Worm (Caenorhabditis elegans) whole organism, mixed stage, embryonic: Measurements from ENCODE around the gene B0222.15.

ENCODE experiments used
- M03D4.4 ChIP-seq: sonication (generic microtip); optimal IDR thresholded peaks from 2 replicates; lab custom pipeline; 2017; ENCODE audit warnings: mild to moderate bottlenecking, missing genetic modification characterization, missing compliant biosample characterization
- bed-3 ChIP-seq: fragments of 200-800 bp; sonication (Bioruptor generic); optimal IDR thresholded peaks from 3 replicates; lab custom pipeline; 2018; ENCODE audit warnings: mild to moderate bottlenecking, missing genetic modification characterization, moderate library complexity, missing compliant biosample characterization
- blmp-1 ChIP-seq: fragments of 150-350 bp; optimal IDR thresholded peaks from 2 replicates; lab custom pipeline; 2014; ENCODE audit warnings: missing biosample characterization, missing genetic modification characterization
- ceh-39 ChIP-seq: fragments of 150-350 bp; optimal IDR thresholded peaks from 2 replicates; lab custom pipeline; 2014; ENCODE audit warnings: missing biosample characterization, missing genetic modification characterization
- ces-1 ChIP-seq: fragments of 150-350 bp; optimal IDR thresholded peaks from 2 replicates; lab custom pipeline; 2014; ENCODE audit warnings: missing biosample characterization, missing genetic modification reagents, missing genetic modification characterization
- cnd-1 ChIP-seq: fragments of 200-800 bp; sonication (Bioruptor generic); optimal IDR thresholded peaks from 2 replicates; lab custom pipeline; 2018; ENCODE audit warnings: mild to moderate bottlenecking, missing genetic modification characterization, missing compliant biosample characterization
- elt-1 ChIP-seq: sonication (generic microtip); optimal IDR thresholded peaks from 2 replicates; lab custom pipeline; 2017; ENCODE audit warnings: missing genetic modification characterization, mild to moderate bottlenecking, missing compliant biosample characterization, antibody characterized with exemption, moderate library complexity, borderline replicate concordance; ENCODE audit not compliant: insufficient read depth
- elt-3 ChIP-seq: fragments of 150-350 bp; optimal IDR thresholded peaks from 2 replicates; lab custom pipeline; 2014; ENCODE audit warnings: missing biosample characterization, missing genetic modification characterization
- flh-1 ChIP-seq: fragments of 200-800 bp; sonication (Bioruptor generic); optimal IDR thresholded peaks from 2 replicates; lab custom pipeline; 2018; ENCODE audit warnings: mild to moderate bottlenecking, missing genetic modification characterization, moderate library complexity, missing compliant biosample characterization
- ham-2 ChIP-seq: fragments of 200-800 bp; sonication (Bioruptor generic); optimal IDR thresholded peaks from 2 replicates; lab custom pipeline; 2018; ENCODE audit warnings: mild to moderate bottlenecking, missing genetic modification characterization, missing compliant biosample characterization
- hlh-1 ChIP-seq: fragments of 150-350 bp; optimal IDR thresholded peaks from 2 replicates; lab custom pipeline; 2014; ENCODE audit warnings: missing biosample characterization, missing genetic modification reagents, missing genetic modification characterization
- lin-13 ChIP-seq: fragments of 150-350 bp; optimal IDR thresholded peaks from 2 replicates; lab custom pipeline; 2014; ENCODE audit warnings: missing biosample characterization, missing genetic modification characterization
- lin-32 ChIP-seq: fragments of 200-800 bp; sonication (Bioruptor generic); optimal IDR thresholded peaks from 2 replicates; lab custom pipeline; 2018; ENCODE audit warnings: mild to moderate bottlenecking, missing genetic modification characterization, missing compliant biosample characterization
- mab-5 ChIP-seq: fragments of 150-350 bp; optimal IDR thresholded peaks from 2 replicates; lab custom pipeline; 2014; ENCODE audit warnings: missing biosample characterization, missing genetic modification characterization
- mep-1 ChIP-seq: fragments of 150-350 bp; optimal IDR thresholded peaks from 2 replicates; lab custom pipeline; 2017; ENCODE audit warnings: missing biosample characterization, missing genetic modification reagents, missing genetic modification characterization, inconsistent platforms
- mls-2 ChIP-seq: sonication (generic microtip); optimal IDR thresholded peaks from 2 replicates; lab custom pipeline; 2016; ENCODE audit warnings: mild to moderate bottlenecking, missing genetic modification characterization, moderate library complexity, missing compliant biosample characterization
- nhr-12 ChIP-seq: fragments of 150-350 bp; optimal IDR thresholded peaks from 2 replicates; lab custom pipeline; 2014; ENCODE audit warnings: missing biosample characterization, missing genetic modification characterization
- nhr-237 ChIP-seq: fragments of 150-350 bp; optimal IDR thresholded peaks from 2 replicates; lab custom pipeline; 2014; ENCODE audit warnings: missing biosample characterization, missing genetic modification characterization
- nhr-28 ChIP-seq: fragments of 150-350 bp; optimal IDR thresholded peaks from 2 replicates; lab custom pipeline; 2014; ENCODE audit warnings: missing biosample characterization, missing genetic modification characterization
- nhr-76 ChIP-seq: sonication (generic microtip); optimal IDR thresholded peaks from 2 replicates; lab custom pipeline; 2017; ENCODE audit warnings: missing biosample characterization, missing genetic modification characterization
- sptf-1 ChIP-seq: sonication (generic microtip); optimal IDR thresholded peaks from 2 replicates; lab custom pipeline; 2017; ENCODE audit warnings: mild to moderate bottlenecking, missing genetic modification characterization, moderate library complexity, missing compliant biosample characterization
- tbx-8 ChIP-seq: fragments of 200-800 bp; sonication (Bioruptor generic); optimal IDR thresholded peaks from 2 replicates; lab custom pipeline; 2018; ENCODE audit warnings: mild to moderate bottlenecking, missing genetic modification characterization, moderate library complexity, missing compliant biosample characterization
- unc-120 ChIP-seq: sonication (generic microtip); optimal IDR thresholded peaks from 2 replicates; lab custom pipeline; 2017; ENCODE audit warnings: missing genetic modification characterization, missing compliant biosample characterization; ENCODE audit not compliant: poor library complexity, severe bottlenecking
- unc-39 ChIP-seq: fragments of 150-350 bp; optimal IDR thresholded peaks from 2 replicates; lab custom pipeline; 2014; ENCODE audit warnings: missing biosample characterization, missing genetic modification characterization
- unc-62 ChIP-seq: fragments of 150-350 bp; optimal IDR thresholded peaks from 2 replicates; lab custom pipeline; 2014; ENCODE audit warnings: missing biosample characterization, missing genetic modification reagents, missing genetic modification characterization
- zip-8 ChIP-seq: fragments of 150-350 bp; optimal IDR thresholded peaks from 2 replicates; lab custom pipeline; 2014; ENCODE audit warnings: missing biosample characterization, missing genetic modification characterization
- ztf-11 ChIP-seq: fragments of 150-350 bp; optimal IDR thresholded peaks from 2 replicates; lab custom pipeline; 2014; ENCODE audit warnings: missing biosample characterization, missing genetic modification characterization

B0222.15 gene

ce11 chrV:9162955-9163468 is 6.4 kb upstream of the B0222.15 start, which contains the start of gene col-145:
Gene col-145, minus strand, starts transcription at chrV:9163005.
- TF ChIP-seq mls-2 (tag; lab: Kevin White, UChicago) (no peak), unc-120 (tag; lab: Kevin White, UChicago) (no peak), blmp-1 (tag; lab: Kevin White, UChicago) (no peak), nhr-76 (tag; lab: Kevin White, UChicago) (no peak)

ce11 chrV:9162118-9162729 is 5.6 kb upstream of the B0222.15 start:
- TF ChIP-seq unc-62 (GFP tag; lab: Kevin White, UChicago) (no peak), flh-1 (no peak), M03D4.4 (tag; lab: Kevin White, UChicago) (no peak), nhr-12 (no peak), ham-2 (GFP tag; lab: Kevin White, UChicago) (no peak), ces-1 (GFP tag; lab: Kevin White, UChicago) (no peak), sptf-1 (tag; lab: Kevin White, UChicago) (no peak), zip-8 (tag; lab: Kevin White, UChicago) (no peak), nhr-237 (tag; lab: Kevin White, UChicago) (no peak), unc-39 (tag; lab: Kevin White, UChicago) (no peak)
- TF ChIP-seq, all 35 proteins: peak for 0

- TF ChIP-seq M03D4.4 (tag; lab: Kevin White, UChicago): no peak
- TF ChIP-seq lin-13: no peak
- no peak for TF ChIP-seq unc-120 (tag; lab: Kevin White, UChicago)
- TF ChIP-seq sptf-1 (tag; lab: Kevin White, UChicago): no peak
- no peak for TF ChIP-seq nhr-237 (tag; lab: Kevin White, UChicago)
- no peak for TF ChIP-seq elt-3
- no peak for TF ChIP-seq mep-1
Observed at ce11 chrV:9160224-9160886, 3.8 kb upstream of the B0222.15 start, which contains the start of gene col-144. Gene col-144, minus strand, starts transcription at chrV:9160642.

- TF ChIP-seq mab-5 (tag; lab: Kevin White, UChicago): no peak
- peak; percentile 86 for TF ChIP-seq ces-1 (GFP tag; lab: Kevin White, UChicago)
Observed at ce11 chrV:9157597-9157996, 1.0 kb upstream of the B0222.15 start.

ce11 chrV:9155616-9156015 is 963 bp downstream of the B0222.15 start:
- TF ChIP-seq ces-1 (GFP tag; lab: Kevin White, UChicago) (no peak), lin-32 (GFP tag; lab: Kevin White, UChicago) (no peak), blmp-1 (tag; lab: Kevin White, UChicago) (no peak), nhr-28 (tag; lab: Kevin White, UChicago) (no peak), mls-2 (tag; lab: Kevin White, UChicago) (no peak), cnd-1 (tag; lab: Kevin White, UChicago) (no peak), ham-2 (GFP tag; lab: Kevin White, UChicago) (no peak)

- no peak for TF ChIP-seq ceh-39 (tag; lab: Kevin White, UChicago)
- TF ChIP-seq lin-32 (GFP tag; lab: Kevin White, UChicago): no peak
- TF ChIP-seq bed-3 (GFP tag; lab: Kevin White, UChicago): no peak
- TF ChIP-seq cnd-1 (tag; lab: Kevin White, UChicago): no peak
- no peak for TF ChIP-seq tbx-8 (GFP tag; lab: Kevin White, UChicago)
- no peak for TF ChIP-seq elt-3
- no peak for TF ChIP-seq nhr-28 (tag; lab: Kevin White, UChicago)
- no peak for TF ChIP-seq M03D4.4 (tag; lab: Kevin White, UChicago)
- no peak for TF ChIP-seq unc-120 (tag; lab: Kevin White, UChicago)
- TF ChIP-seq ces-1 (GFP tag; lab: Kevin White, UChicago): no peak
- no peak for TF ChIP-seq zip-8 (tag; lab: Kevin White, UChicago)
- no peak for TF ChIP-seq elt-1 (tag; lab: Kevin White, UChicago)
- TF ChIP-seq mep-1: no peak
- TF ChIP-seq ham-2 (GFP tag; lab: Kevin White, UChicago): no peak
- no peak for TF ChIP-seq ztf-11 (tag; lab: Kevin White, UChicago)
- no peak for TF ChIP-seq nhr-76 (tag; lab: Kevin White, UChicago)
- no peak for TF ChIP-seq flh-1
- TF ChIP-seq hlh-1 (tag; lab: Kevin White, UChicago): no peak
Observed at ce11 chrV:9154772-9155171, 1.8 kb downstream of the B0222.15 start, which contains the start of gene B0222.5. Gene B0222.5, minus strand, starts transcription at chrV:9154872.
